Fruit fly (Drosophila melanogaster): ENCODE data around the gene CG4213.

CG4213 gene

DNA sequence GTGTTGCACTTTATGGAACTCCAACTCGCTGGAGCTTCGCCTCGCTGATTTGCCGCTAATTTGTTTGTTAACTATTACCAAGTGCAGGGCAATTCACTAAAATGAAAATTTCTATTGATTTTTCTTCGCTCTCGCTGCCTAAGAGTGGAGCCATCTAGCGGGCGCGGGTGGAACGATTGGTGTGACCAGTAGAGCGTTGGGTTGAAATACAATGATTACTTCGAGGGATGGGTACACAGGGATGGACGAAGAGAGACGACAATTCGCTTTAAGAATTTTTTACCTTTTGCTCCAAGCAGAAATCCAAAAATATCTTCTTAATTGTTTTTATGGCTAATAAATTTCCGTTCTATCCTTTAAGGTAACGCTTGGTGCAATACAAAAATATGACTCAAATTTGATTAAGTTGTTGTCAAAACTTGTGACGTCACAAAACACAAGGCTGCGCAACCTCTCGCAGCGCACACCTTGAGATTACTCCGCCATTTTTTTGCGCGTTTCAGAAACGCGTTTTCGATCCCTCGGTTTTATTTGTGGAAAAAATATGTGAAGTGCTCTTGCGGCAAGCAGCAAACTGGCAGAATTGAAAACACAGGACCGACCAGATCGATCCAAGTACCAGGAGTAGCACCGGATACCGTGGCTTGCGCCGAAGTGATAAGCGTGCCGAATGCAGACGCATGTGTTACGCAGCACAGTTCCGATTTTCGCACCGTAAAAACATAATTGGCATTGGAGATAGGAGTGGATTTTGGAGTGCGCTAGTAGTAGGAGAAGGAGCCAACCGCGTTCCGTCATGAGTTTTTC, 12.8 kb upstream of the CG4213 start, which contains the start of the genes AP-2alpha and ebi (continued):
- TF ChIP-seq CG30403 (GFP tag; optimal IDR thresholded peaks at IDR 0.05) = peak; percentile 94
- TF ChIP-seq CG1647 (GFP tag; optimal IDR thresholded peaks at IDR 0.05) = peak; percentile 80
- peak; percentile 88 for TF ChIP-seq CG13424 (tag; optimal IDR thresholded peaks at IDR 0.05)
- TF ChIP-seq kah (GFP tag; optimal IDR thresholded peaks at IDR 0.05) = no peak
- peak; percentile 95 for TF ChIP-seq Hsf (GFP tag; optimal IDR thresholded peaks at IDR 0.05)
- peak; percentile 89 for TF ChIP-seq CG11398 (GFP tag; optimal IDR thresholded peaks at IDR 0.05)
- TF ChIP-seq dm (GFP tag; optimal IDR thresholded peaks at IDR 0.05) = peak; percentile 91
- TF ChIP-seq ase (GFP tag; IDR thresholded peaks at IDR 0.05) = peak; percentile 71; the same call in 2 of the 3 replicates
- peak; percentile 69 for TF ChIP-seq CG10959 (GFP tag; IDR thresholded peaks at IDR 0.05)
- TF ChIP-seq ssp (GFP tag; IDR thresholded peaks at IDR 0.05) = peak; percentile 84
- TF ChIP-seq TFAM (GFP tag; optimal IDR thresholded peaks at IDR 0.05) = no peak
- TF ChIP-seq CG2875 (GFP tag; optimal IDR thresholded peaks at IDR 0.05) = peak; percentile 33
- TF ChIP-seq Dref (GFP tag; IDR thresholded peaks at IDR 0.05) = peak; percentile 35; the same call in 1 of the 2 replicates
- peak; percentile 80 for TF ChIP-seq btn (GFP tag; optimal IDR thresholded peaks at IDR 0.05)
- TF ChIP-seq tna (GFP tag; IDR thresholded peaks at IDR 0.05; ENCODE audit: partially characterized antibody) = no peak
- no peak for TF ChIP-seq nerfin-2 (GFP tag; IDR thresholded peaks at IDR 0.05; ENCODE audit: partially characterized antibody)
- TF ChIP-seq NC2α (GFP tag; optimal IDR thresholded peaks at IDR 0.05) = peak; percentile 84
- peak; percentile 68 for TF ChIP-seq CG11723 (GFP tag; optimal IDR thresholded peaks at IDR 0.05)
- peak in 1 of 3 experiments; percentile 72 for TF ChIP-seq Stat92E (GFP tag; optimal IDR thresholded peaks at IDR 0.05)
- TF ChIP-seq Six4 (GFP tag; optimal IDR thresholded peaks at IDR 0.05) = peak; percentile 81
- peak; percentile 79 for TF ChIP-seq CG10654 (GFP tag; optimal IDR thresholded peaks at IDR 0.05)
- no peak for TF ChIP-seq zen2 (GFP tag; IDR thresholded peaks at IDR 0.05; ENCODE audit: partially characterized antibody)
- peak; percentile 85 for TF ChIP-seq CG15269 (tag; optimal IDR thresholded peaks at IDR 0.05)
- peak; percentile 49; the same call in 1 of the 2 replicates for TF ChIP-seq Drgx (GFP tag; IDR thresholded peaks at IDR 0.05)
- peak; percentile 71 for TF ChIP-seq CG3407 (GFP tag; optimal IDR thresholded peaks at IDR 0.05)
- TF ChIP-seq HHEX (GFP tag; optimal IDR thresholded peaks at IDR 0.05) = peak; percentile 68
- TF ChIP-seq Dad (GFP tag; optimal IDR thresholded peaks at IDR 0.05) = peak; percentile 89
- peak; percentile 90 for TF ChIP-seq CG12744 (GFP tag; optimal IDR thresholded peaks at IDR 0.05)
- TF ChIP-seq Hr3 (GFP tag; optimal IDR thresholded peaks at IDR 0.05) = peak; percentile 93
- TF ChIP-seq CG13894 (tag; optimal IDR thresholded peaks at IDR 0.05) = peak; percentile 79
- TF ChIP-seq CG9215 (GFP tag; IDR thresholded peaks at IDR 0.05) = peak; percentile 93
- peak; percentile 32; the same call in 1 of the 2 replicates for TF ChIP-seq CG13287 (GFP tag; IDR thresholded peaks at IDR 0.05; ENCODE audit: partially characterized antibody)
- TF ChIP-seq Bgb (GFP tag; IDR thresholded peaks at IDR 0.05; ENCODE audit: partially characterized antibody) = no peak
- peak; percentile 83 for TF ChIP-seq CG2889 (GFP tag; IDR thresholded peaks at IDR 0.05)
- peak; percentile 77 for TF ChIP-seq H15 (GFP tag; IDR thresholded peaks at IDR 0.05)
- no peak; the same call in 1 of the 2 replicates for TF ChIP-seq CG31441 (GFP tag; IDR thresholded peaks at IDR 0.05)
- TF ChIP-seq Atf3 (GFP tag; optimal IDR thresholded peaks at IDR 0.05) = peak; percentile 93
- peak in 1 of 2 experiments; percentile 58 for TF ChIP-seq eve (GFP tag; optimal IDR thresholded peaks at IDR 0.05)
- TF ChIP-seq CG18764 (GFP tag; optimal IDR thresholded peaks at IDR 0.05) = peak; percentile 77
- TF ChIP-seq NFAT (GFP tag; IDR thresholded peaks at IDR 0.05) = peak; percentile 80
- peak; percentile 77 for TF ChIP-seq CG3838 (GFP tag; optimal IDR thresholded peaks at IDR 0.05)
- no peak for TF ChIP-seq Hr39 (optimal IDR thresholded peaks at IDR 0.05)
- peak; percentile 63; the same call in 2 of the 3 replicates for TF ChIP-seq gce (GFP tag; IDR thresholded peaks at IDR 0.05)
- TF ChIP-seq slbo (GFP tag; IDR thresholded peaks at IDR 0.05) = peak; percentile 95
- peak; percentile 82 for TF ChIP-seq CG8765 (GFP tag; IDR thresholded peaks at IDR 0.05)
- TF ChIP-seq CG10321 (GFP tag; IDR thresholded peaks at IDR 0.05) = peak; percentile 44; the same call in 1 of the 2 replicates
- no peak for TF ChIP-seq fd64A (GFP tag; optimal IDR thresholded peaks at IDR 0.05)
- peak; percentile 86 for TF ChIP-seq slou (GFP tag; optimal IDR thresholded peaks at IDR 0.05)
- TF ChIP-seq unc-4 (GFP tag; IDR thresholded peaks at IDR 0.05; ENCODE audit: partially characterized antibody) = no peak

Data from whole organism, embryonic.